Fruit fly (Drosophila melanogaster) whole organism, pupa: ENCODE data around the gene CG15695.

Source experiments
- CG14655 ChIP-seq: fragments of 200-800 bp; sonication (Bioruptor generic); optimal IDR thresholded peaks from 3 replicates; lab custom pipeline; 2017; ENCODE audit warnings: mild to moderate bottlenecking, missing biosample characterization, missing genetic modification reagents, missing genetic modification characterization
- CG15710 ChIP-seq: fragments of 200-800 bp; sonication (Bioruptor generic); optimal IDR thresholded peaks from 2 replicates; lab custom pipeline; 2018; ENCODE audit warnings: missing biosample characterization, mild to moderate bottlenecking, missing genetic modification characterization, moderate library complexity
- CG17806 ChIP-seq: fragments of 200-800 bp; sonication (Bioruptor generic); optimal IDR thresholded peaks from 2 replicates; lab custom pipeline; 2018; ENCODE audit warnings: missing biosample characterization, mild to moderate bottlenecking, missing genetic modification characterization, moderate library complexity
- CG34367 ChIP-seq: fragments of 200-800 bp; sonication (Bioruptor generic); optimal IDR thresholded peaks from 2 replicates; lab custom pipeline; 2018; ENCODE audit warnings: missing biosample characterization, mild to moderate bottlenecking, missing genetic modification characterization
- CG8159 ChIP-seq: fragments of 200-800 bp; sonication (Bioruptor generic); optimal IDR thresholded peaks from 3 replicates; lab custom pipeline; 2018; ENCODE audit warnings: missing biosample characterization, mild to moderate bottlenecking, missing genetic modification characterization, moderate library complexity
- D1 ChIP-seq: fragments of 200-800 bp; sonication (Bioruptor generic); optimal IDR thresholded peaks from 2 replicates; lab custom pipeline; 2018; ENCODE audit warnings: missing biosample characterization, mild to moderate bottlenecking, missing genetic modification characterization, moderate library complexity
- Ets98B ChIP-seq: fragments of 200-800 bp; sonication (Bioruptor generic); IDR thresholded peaks from 2 replicates; pipeline ENCODE4 v1.3.6; 2022; ENCODE audit warnings: missing biosample characterization, missing genetic modification characterization
- Pif1A ChIP-seq: fragments of 200-800 bp; sonication (Bioruptor generic); optimal IDR thresholded peaks from 3 replicates; lab custom pipeline; 2016; ENCODE audit warnings: missing biosample characterization, missing genetic modification characterization
- Snoo ChIP-seq: fragments of 200-800 bp; sonication (Bioruptor generic); optimal IDR thresholded peaks from 3 replicates; lab custom pipeline; 2017; ENCODE audit warnings: missing biosample characterization, mild to moderate bottlenecking, missing genetic modification characterization, inconsistent platforms
- gl ChIP-seq: fragments of 200-800 bp; sonication (Bioruptor generic); optimal IDR thresholded peaks from 2 replicates; lab custom pipeline; 2018; ENCODE audit warnings: missing biosample characterization, mild to moderate bottlenecking, missing genetic modification characterization

- TF ChIP-seq Ets98B (GFP tag; lab: Robert Waterston, UW) (no peak), Snoo (tag; lab: Kevin White, UChicago) (no peak), Pif1A (no peak), D1 (tag; lab: Kevin White, UChicago) (no peak), CG14655 (no peak), CG8159 (tag; lab: Kevin White, UChicago) (no peak), CG34367 (tag; lab: Kevin White, UChicago) (no peak), CG15710 (tag; lab: Kevin White, UChicago) (no peak), gl (no peak), CG17806 (tag; lab: Kevin White, UChicago) (no peak)
These were observed 4.8 kb downstream of the CG15695 start, which contains the start of gene CG15696 for dm6 chr3R:20846768-20847167.
